Worm (Caenorhabditis elegans): ENCODE measurements around the gene erh-1.

- TF ChIP-seq ztf-11 (tag; optimal IDR thresholded peaks at IDR 0.05) (no peak), nhr-2 (tag; optimal IDR thresholded peaks at IDR 0.05) (no peak), elt-1 (tag; optimal IDR thresholded peaks at IDR 0.05; ENCODE audit: borderline replicate concordance, insufficient read depth) (no peak), snpc-4 (tag; optimal IDR thresholded peaks at IDR 0.05) (no peak), ceh-43 (GFP tag; optimal IDR thresholded peaks at IDR 0.05) (no peak), ces-1 (GFP tag; optimal IDR thresholded peaks at IDR 0.05) (no peak), mls-2 (tag; optimal IDR thresholded peaks at IDR 0.05) (no peak), mab-5 (tag; optimal IDR thresholded peaks at IDR 0.05) (no peak)
These were observed 15.9 kb upstream of the erh-1 start, which contains the start of gene T21C9.11 for ce11 chrV:10594810-10595209.
